Fruit fly (Drosophila melanogaster): ENCODE measurements around the gene dpr4.

Gene dpr4

dm6 chr3R:11542899-11543619 lies at the start of gene dpr4:
dpr4 (minus strand) TSS chr3R:11542949.
- TF ChIP-seq noc (tag; optimal IDR thresholded peaks at IDR 0.05) = no peak

- TF ChIP-seq noc (tag; optimal IDR thresholded peaks at IDR 0.05) = no peak
Observed at dm6 chr3R:11589764-11590358, 47.1 kb upstream of the dpr4 start, which contains the start of gene CG6791. CG6791 (minus strand) TSS chr3R:11590146.

- peak; percentile 30 for TF ChIP-seq noc (tag; optimal IDR thresholded peaks at IDR 0.05)
Observed at dm6 chr3R:11582253-11582589, 39.5 kb upstream of the dpr4 start.

dm6 chr3R:11581340-11582252 lies 38.8 kb upstream of the dpr4 start, which contains the start of gene wkd:
wkd (plus strand) TSS chr3R:11581576.
- TF ChIP-seq noc (tag; optimal IDR thresholded peaks at IDR 0.05) = no peak

dm6 chr3R:11578645-11579044 lies 35.9 kb upstream of the dpr4 start, which contains the start of the genes CG6790 and CG5342:
CG6790 (minus strand) TSS chr3R:11578745.
CG5342 (plus strand) TSS chr3R:11578826.
- no peak for TF ChIP-seq noc (tag; optimal IDR thresholded peaks at IDR 0.05)

- no peak for TF ChIP-seq noc (tag; optimal IDR thresholded peaks at IDR 0.05)
Observed at dm6 chr3R:11571408-11571807, 28.7 kb upstream of the dpr4 start.

dm6 chr3R:11569993-11570392 lies 27.2 kb upstream of the dpr4 start:
- no peak for TF ChIP-seq noc (tag; optimal IDR thresholded peaks at IDR 0.05)

- peak; percentile 31 for TF ChIP-seq noc (tag; optimal IDR thresholded peaks at IDR 0.05)
Observed at dm6 chr3R:11568873-11569450, 26.2 kb upstream of the dpr4 start, which contains the start of gene Mrp4. Mrp4 (plus strand) TSS chr3R:11569250.

- peak; percentile 77 for TF ChIP-seq noc (tag; optimal IDR thresholded peaks at IDR 0.05)
Observed at dm6 chr3R:11566769-11567570, 24.2 kb upstream of the dpr4 start, which contains the start of the genes fabp and sea. fabp (minus strand) TSS chr3R:11567054. sea (minus strand) TSS chr3R:11567054.

dm6 chr3R:11564792-11565402 lies 22.1 kb upstream of the dpr4 start:
- peak; percentile 20 for TF ChIP-seq noc (tag; optimal IDR thresholded peaks at IDR 0.05)

dm6 chr3R:11563147-11563546 lies 20.4 kb upstream of the dpr4 start:
- no peak for TF ChIP-seq noc (tag; optimal IDR thresholded peaks at IDR 0.05)

dm6 chr3R:11562326-11563109 lies 19.8 kb upstream of the dpr4 start:
- TF ChIP-seq noc (tag; optimal IDR thresholded peaks at IDR 0.05) = peak; percentile 96

dm6 chr3R:11561648-11562047 lies 18.9 kb upstream of the dpr4 start:
- TF ChIP-seq noc (tag; optimal IDR thresholded peaks at IDR 0.05) = no peak

Measured in whole organism, larva.